Fruit fly (Drosophila melanogaster) whole organism, adult: Measurements from ENCODE around the gene CG46383.

Experiments
- CG11617 ChIP-seq: fragments of 200-800 bp; sonication (Bioruptor generic); optimal IDR thresholded peaks from 2 replicates; lab custom pipeline; 2017; ENCODE audit warnings: mild to moderate bottlenecking, missing biosample characterization, missing genetic modification reagents, missing genetic modification characterization
- CG12768 ChIP-seq: fragments of 200-800 bp; sonication (Bioruptor generic); optimal IDR thresholded peaks from 2 replicates; lab custom pipeline; 2017; ENCODE audit warnings: missing biosample characterization, missing genetic modification characterization, mild to moderate bottlenecking, moderate library complexity, missing genetic modification reagents
- CG1620 ChIP-seq: fragments of 200-800 bp; sonication (Bioruptor generic); optimal IDR thresholded peaks from 2 replicates; lab custom pipeline; 2016; ENCODE audit warnings: missing biosample characterization, missing genetic modification characterization
- CG5204 ChIP-seq: fragments of 200-800 bp; sonication (Bioruptor generic); optimal IDR thresholded peaks from 2 replicates; lab custom pipeline; 2016; ENCODE audit warnings: missing biosample characterization, missing genetic modification characterization
- CG7101 ChIP-seq: fragments of 200-800 bp; sonication (Bioruptor generic); optimal IDR thresholded peaks from 2 replicates; lab custom pipeline; 2018; ENCODE audit warnings: missing biosample characterization, mild to moderate bottlenecking, missing genetic modification characterization, moderate library complexity
- Clk ChIP-seq: fragments of 200-800 bp; sonication (Bioruptor generic); optimal IDR thresholded peaks from 2 replicates; lab custom pipeline; 2017; ENCODE audit warnings: missing biosample characterization, missing genetic modification characterization
- Crg-1 ChIP-seq: fragments of 200-800 bp; sonication (Bioruptor generic); optimal IDR thresholded peaks from 2 replicates; lab custom pipeline; 2016; ENCODE audit warnings: missing biosample characterization, missing genetic modification characterization
- Mnt ChIP-seq: fragments of 200-800 bp; sonication (Bioruptor generic); optimal IDR thresholded peaks from 2 replicates; lab custom pipeline; 2016; ENCODE audit warnings: missing biosample characterization, mild to moderate bottlenecking, missing genetic modification characterization
- cnc ChIP-seq, 2 experiments: fragments of >200 bp; optimal IDR thresholded peaks; 2 replicates each; lab custom pipeline; 2017
- ovo ChIP-seq: fragments of 200-800 bp; sonication (Bioruptor generic); optimal IDR thresholded peaks from 2 replicates; lab custom pipeline; 2016; ENCODE audit warnings: missing biosample characterization, missing genetic modification characterization

DNA sequence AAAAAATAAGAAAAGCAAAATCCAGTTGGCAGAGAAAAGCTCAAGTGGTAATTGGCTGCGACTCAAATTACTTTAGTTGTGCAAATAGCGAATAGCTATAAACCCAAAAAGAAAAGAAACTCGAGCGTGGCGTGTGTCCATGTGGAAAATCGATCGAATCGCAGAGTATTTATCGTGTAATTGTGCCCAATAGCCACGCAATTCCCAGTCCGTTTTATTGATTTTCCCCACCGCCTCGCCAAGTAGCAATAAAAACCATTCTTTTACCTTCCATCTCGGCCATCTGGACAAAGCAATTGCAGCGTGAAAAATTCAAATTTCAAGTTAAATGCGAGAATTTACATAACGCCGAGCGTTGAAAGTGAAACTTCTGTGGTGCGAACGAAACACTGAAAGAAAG is 15.2 kb downstream of the CG46383 start:
- TF ChIP-seq CG1620 (GFP tag; lab: Kevin White, UChicago) (no peak), cnc (optimal IDR thresholded peaks at IDR 0.05; lab: Kevin White, UChicago) (no peak), Clk (GFP tag; lab: Kevin White, UChicago) (no peak), Crg-1 (GFP tag; lab: Kevin White, UChicago) (no peak), CG7101 (tag; lab: Kevin White, UChicago) (no peak), ovo (GFP tag; lab: Kevin White, UChicago) (no peak), Mnt (no peak), CG12768 (GFP tag; lab: Kevin White, UChicago) (no peak), CG5204 (GFP tag; lab: Kevin White, UChicago) (no peak), CG11617 (no peak)
